Fruit fly (Drosophila melanogaster): ENCODE data around the gene ex.

The ex gene

dm6 chr2L:484281-484943 is 53.4 kb downstream of the ex start (continued):
- TF ChIP-seq bigmax (GFP tag; optimal IDR thresholded peaks at IDR 0.05) = peak; percentile 12
- no peak for TF ChIP-seq CG1832 (GFP tag; optimal IDR thresholded peaks at IDR 0.05)
- TF ChIP-seq CG17568 (GFP tag; optimal IDR thresholded peaks at IDR 0.05) = no peak
- TF ChIP-seq CG9817 (tag; optimal IDR thresholded peaks at IDR 0.05) = no peak
- TF ChIP-seq gsb-n (tag; optimal IDR thresholded peaks at IDR 0.05) = no peak
- no peak for TF ChIP-seq CG7556 (GFP tag; optimal IDR thresholded peaks at IDR 0.05)
- no peak for TF ChIP-seq CG33213 (GFP tag; optimal IDR thresholded peaks at IDR 0.05)
- no peak; the same call in 1 of the 2 replicates for TF ChIP-seq Bgb (GFP tag; IDR thresholded peaks at IDR 0.05; ENCODE audit: partially characterized antibody)
- no peak for TF ChIP-seq tgo (GFP tag; IDR thresholded peaks at IDR 0.05)
- no peak for TF ChIP-seq CG3995 (GFP tag; optimal IDR thresholded peaks at IDR 0.05)
- no peak for TF ChIP-seq Ssrp (tag; optimal IDR thresholded peaks at IDR 0.05)
- peak; percentile 41; the same call in 1 of the 3 replicates for TF ChIP-seq CG34224 (GFP tag; IDR thresholded peaks at IDR 0.05; ENCODE audit: partially characterized antibody)
- TF ChIP-seq vnd (GFP tag; IDR thresholded peaks at IDR 0.05; ENCODE audit: partially characterized antibody) = no peak
- TF ChIP-seq CG7786 (GFP tag; optimal IDR thresholded peaks at IDR 0.05) = peak; percentile 46
- TF ChIP-seq zfh1 (GFP tag; IDR thresholded peaks at IDR 0.05) = 0 out of 3 replicates have a peak, but pooled peaks have one; percentile 30
- peak; percentile 26 for TF ChIP-seq CG1603 (tag; optimal IDR thresholded peaks at IDR 0.05)
- peak; percentile 21; the same call in 1 of the 2 replicates for TF ChIP-seq CG13287 (GFP tag; IDR thresholded peaks at IDR 0.05; ENCODE audit: partially characterized antibody)
- TF ChIP-seq Vsx1 (GFP tag; optimal IDR thresholded peaks at IDR 0.05) = no peak
- peak; percentile 51; the same call in 1 of the 2 replicates for TF ChIP-seq NFAT (GFP tag; IDR thresholded peaks at IDR 0.05)
- no peak for TF ChIP-seq eve (GFP tag; optimal IDR thresholded peaks at IDR 0.05)
- no peak for TF ChIP-seq CG2712 (tag; optimal IDR thresholded peaks at IDR 0.05)
- peak; percentile 67; the same call in 1 of the 2 replicates for TF ChIP-seq rib (GFP tag; IDR thresholded peaks at IDR 0.05)
- no peak for TF ChIP-seq Aef1 (GFP tag; IDR thresholded peaks at IDR 0.05)
- TF ChIP-seq Nf-YA (GFP tag; IDR thresholded peaks at IDR 0.05) = 0 out of 2 replicates have a peak, but pooled peaks have one; percentile 29
- no peak for TF ChIP-seq fu2 (GFP tag; optimal IDR thresholded peaks at IDR 0.05)
- TF ChIP-seq CG30403 (GFP tag; optimal IDR thresholded peaks at IDR 0.05) = no peak
- peak; percentile 82 for TF ChIP-seq Adf1 (GFP tag; IDR thresholded peaks at IDR 0.05)
- peak; percentile 19; the same call in 1 of the 3 replicates for TF ChIP-seq B-H1 (GFP tag; IDR thresholded peaks at IDR 0.05)
- TF ChIP-seq eyg (GFP tag; optimal IDR thresholded peaks at IDR 0.05) = no peak
- TF ChIP-seq Blimp-1 (GFP tag; optimal IDR thresholded peaks at IDR 0.05) = no peak
- TF ChIP-seq sd (tag; optimal IDR thresholded peaks at IDR 0.05) = peak; percentile 98
- no peak for TF ChIP-seq knrl (GFP tag; IDR thresholded peaks at IDR 0.05; ENCODE audit: partially characterized antibody)
- TF ChIP-seq toy (GFP tag; IDR thresholded peaks at IDR 0.05) = no peak
- no peak for TF ChIP-seq Hmx (GFP tag; optimal IDR thresholded peaks at IDR 0.05)
- no peak for TF ChIP-seq CG10462 (GFP tag; optimal IDR thresholded peaks at IDR 0.05)
- TF ChIP-seq abd-A (tag; optimal IDR thresholded peaks at IDR 0.05) = peak; percentile 97
- no peak for TF ChIP-seq H15 (GFP tag; IDR thresholded peaks at IDR 0.05)
- TF ChIP-seq Sox102F (GFP tag; optimal IDR thresholded peaks at IDR 0.05) = peak; percentile 6
- peak; percentile 26 for TF ChIP-seq CG6683 (GFP tag; optimal IDR thresholded peaks at IDR 0.05)
- TF ChIP-seq CG18476 (GFP tag; optimal IDR thresholded peaks at IDR 0.05) = no peak
- no peak for TF ChIP-seq lmd (GFP tag; IDR thresholded peaks at IDR 0.05)
- peak; percentile 100 for TF ChIP-seq sug (tag; optimal IDR thresholded peaks at IDR 0.05)
- no peak for TF ChIP-seq CG14050 (GFP tag; IDR thresholded peaks at IDR 0.05)
- TF ChIP-seq Sox100B (GFP tag; optimal IDR thresholded peaks at IDR 0.05) = no peak
- TF ChIP-seq CG18619 (GFP tag; optimal IDR thresholded peaks at IDR 0.05) = peak; percentile 45
- no peak for TF ChIP-seq HmgD (GFP tag; optimal IDR thresholded peaks at IDR 0.05)
- TF ChIP-seq Bteb2 (GFP tag; optimal IDR thresholded peaks at IDR 0.05) = no peak
- peak; percentile 29 for TF ChIP-seq E2f1 (GFP tag; IDR thresholded peaks at IDR 0.05)
- TF ChIP-seq CG12942 (GFP tag; optimal IDR thresholded peaks at IDR 0.05) = no peak
- no peak for TF ChIP-seq E2f2 (GFP tag; IDR thresholded peaks at IDR 0.05)
